Fruit fly (Drosophila melanogaster) whole organism, prepupa: ENCODE data around the gene CG5080.
A peak's percentile ranks its signal among the peaks of the same experiment; 100 is the strongest.

Experiments
- CG10669 ChIP-seq: fragments of 200-800 bp; sonication (Bioruptor generic); optimal IDR thresholded peaks from 3 replicates; lab custom pipeline; 2018; ENCODE audit warnings: missing biosample characterization, mild to moderate bottlenecking, missing genetic modification characterization, moderate library complexity
- CG11762 ChIP-seq: fragments of 200-800 bp; sonication (Bioruptor generic); optimal IDR thresholded peaks from 3 replicates; lab custom pipeline; 2016; ENCODE audit warnings: missing biosample characterization, missing genetic modification characterization; ENCODE audit not compliant: insufficient read depth
- CG31627 ChIP-seq: fragments of 200-800 bp; sonication (Bioruptor generic); optimal IDR thresholded peaks from 3 replicates; lab custom pipeline; 2016; ENCODE audit warnings: missing biosample characterization, missing genetic modification characterization
- CG32006 ChIP-seq: fragments of 200-800 bp; sonication (Bioruptor generic); optimal IDR thresholded peaks from 3 replicates; lab custom pipeline; 2017; ENCODE audit warnings: missing biosample characterization, mild to moderate bottlenecking, missing genetic modification characterization
- CG3919 ChIP-seq: fragments of 200-800 bp; sonication (Bioruptor generic); optimal IDR thresholded peaks from 3 replicates; lab custom pipeline; 2016; ENCODE audit warnings: missing biosample characterization, missing genetic modification characterization
- CG4318 ChIP-seq: fragments of 200-800 bp; sonication (Bioruptor generic); optimal IDR thresholded peaks from 3 replicates; lab custom pipeline; 2017; ENCODE audit warnings: missing biosample characterization, mild to moderate bottlenecking, missing genetic modification characterization
- CG6163 ChIP-seq: fragments of 200-800 bp; sonication (Bioruptor generic); IDR thresholded peaks from 3 replicates; pipeline ENCODE4 v1.3.6; 2022; ENCODE audit warnings: missing biosample characterization, missing genetic modification characterization
- CG6792 ChIP-seq: fragments of 200-800 bp; sonication (Bioruptor generic); optimal IDR thresholded peaks from 3 replicates; lab custom pipeline; 2016; ENCODE audit warnings: missing biosample characterization, missing genetic modification characterization
- CG6854 ChIP-seq: fragments of 200-800 bp; sonication (Bioruptor generic); optimal IDR thresholded peaks from 2 replicates; lab custom pipeline; 2017; ENCODE audit warnings: missing biosample characterization, mild to moderate bottlenecking, missing genetic modification characterization
- CG7368 ChIP-seq: fragments of 200-800 bp; sonication (Bioruptor generic); optimal IDR thresholded peaks from 3 replicates; lab custom pipeline; 2016; ENCODE audit warnings: missing biosample characterization, missing genetic modification characterization
- CG8119 ChIP-seq: fragments of 200-800 bp; sonication (Bioruptor generic); IDR thresholded peaks from 3 replicates; pipeline ENCODE4 v1.3.6; 2022; ENCODE audit warnings: missing biosample characterization, missing genetic modification characterization
- Eip93F ChIP-seq: fragments of 200-800 bp; sonication (Bioruptor generic); optimal IDR thresholded peaks from 2 replicates; lab custom pipeline; 2016; ENCODE audit warnings: missing biosample characterization, mild to moderate bottlenecking, missing genetic modification characterization
- Lpt ChIP-seq: fragments of 200-800 bp; sonication (Bioruptor generic); optimal IDR thresholded peaks from 3 replicates; lab custom pipeline; 2016; ENCODE audit warnings: missing biosample characterization, missing genetic modification characterization
- Sox15 ChIP-seq: fragments of 200-800 bp; sonication (Bioruptor generic); optimal IDR thresholded peaks from 3 replicates; lab custom pipeline; 2016; ENCODE audit warnings: missing biosample characterization, missing genetic modification characterization
- dac ChIP-seq: fragments of 200-800 bp; sonication (Bioruptor generic); optimal IDR thresholded peaks from 2 replicates; lab custom pipeline; 2017; ENCODE audit warnings: missing biosample characterization, mild to moderate bottlenecking, missing genetic modification characterization
- fd85E ChIP-seq: fragments of 200-800 bp; sonication (Bioruptor generic); optimal IDR thresholded peaks from 3 replicates; lab custom pipeline; 2016; ENCODE audit warnings: missing biosample characterization, missing genetic modification characterization
- fkh ChIP-seq: fragments of 200-800 bp; sonication (Bioruptor generic); optimal IDR thresholded peaks from 3 replicates; lab custom pipeline; 2017; ENCODE audit warnings: missing biosample characterization, mild to moderate bottlenecking, missing genetic modification characterization, moderate library complexity
- pdm3 ChIP-seq: fragments of 200-800 bp; sonication (Bioruptor generic); optimal IDR thresholded peaks from 3 replicates; lab custom pipeline; 2016; ENCODE audit warnings: missing biosample characterization, missing genetic modification characterization
- topi ChIP-seq: fragments of 200-800 bp; sonication (Bioruptor generic); optimal IDR thresholded peaks from 3 replicates; lab custom pipeline; 2016; ENCODE audit warnings: missing biosample characterization, missing genetic modification characterization

The CG5080 gene

DNA sequence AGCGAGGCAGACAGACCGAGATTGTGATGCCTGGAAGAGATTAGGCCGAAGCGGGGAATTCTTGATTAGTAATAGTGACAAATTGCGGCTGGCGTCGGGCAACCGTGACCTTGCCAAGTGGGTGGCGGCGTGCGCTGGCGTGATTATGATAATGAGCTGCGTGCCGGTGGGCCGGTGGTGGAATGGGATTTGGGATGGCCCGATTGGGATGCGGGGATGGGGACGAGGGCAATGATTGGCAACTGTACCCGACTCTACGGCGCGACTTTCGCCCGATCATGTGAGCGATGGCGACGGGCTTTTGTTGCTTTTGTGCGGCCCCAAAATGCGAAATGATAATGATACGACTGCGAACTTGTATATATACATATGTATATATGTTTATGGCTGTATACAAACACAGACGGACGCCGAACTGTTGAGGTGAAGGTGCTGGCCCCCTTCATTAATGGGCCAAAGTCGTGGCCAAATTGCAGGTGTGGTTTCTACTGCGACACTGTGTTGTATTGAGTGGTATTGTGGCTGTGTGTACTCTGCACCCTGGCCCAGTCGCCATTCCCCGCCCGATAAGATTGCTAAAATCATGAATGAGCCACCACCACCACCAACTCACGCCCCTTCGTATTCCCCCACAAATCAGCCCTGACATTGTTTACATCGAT, 46.9 kb downstream of the CG5080 start (continued):
- no peak for TF ChIP-seq CG6163 (GFP tag; lab: Robert Waterston, UW)
- TF ChIP-seq CG6792 = no peak
- no peak for TF ChIP-seq dac
- TF ChIP-seq Lpt = no peak
- TF ChIP-seq fkh (GFP tag; lab: Kevin White, UChicago) = peak; percentile 20
- TF ChIP-seq CG3919 (GFP tag; lab: Kevin White, UChicago) = peak; percentile 5
- TF ChIP-seq CG4318 = no peak
- no peak for TF ChIP-seq CG10669 (GFP tag; lab: Kevin White, UChicago)

DNA sequence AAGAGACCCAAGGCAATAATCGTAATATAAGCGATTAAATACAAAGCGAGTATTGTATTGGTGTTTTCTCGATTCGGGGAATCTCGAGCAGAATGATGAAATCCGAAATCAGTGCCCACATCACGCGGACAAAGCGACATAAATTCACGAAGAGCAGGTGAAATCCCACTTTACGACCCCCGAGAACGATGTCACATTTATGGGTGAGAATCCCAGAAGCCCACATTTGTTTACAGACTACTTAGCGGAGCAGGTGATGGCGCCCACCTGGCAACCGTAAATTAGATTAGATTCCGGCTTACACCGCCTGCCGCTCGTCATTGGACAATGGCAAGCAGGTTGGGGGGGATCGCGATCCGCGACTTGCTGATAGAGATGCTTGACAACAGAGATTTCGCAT, 49.5 kb downstream of the CG5080 start:
- TF ChIP-seq fkh (GFP tag; lab: Kevin White, UChicago) = peak; percentile 41
- TF ChIP-seq pdm3 (GFP tag; lab: Kevin White, UChicago) = no peak

DNA sequence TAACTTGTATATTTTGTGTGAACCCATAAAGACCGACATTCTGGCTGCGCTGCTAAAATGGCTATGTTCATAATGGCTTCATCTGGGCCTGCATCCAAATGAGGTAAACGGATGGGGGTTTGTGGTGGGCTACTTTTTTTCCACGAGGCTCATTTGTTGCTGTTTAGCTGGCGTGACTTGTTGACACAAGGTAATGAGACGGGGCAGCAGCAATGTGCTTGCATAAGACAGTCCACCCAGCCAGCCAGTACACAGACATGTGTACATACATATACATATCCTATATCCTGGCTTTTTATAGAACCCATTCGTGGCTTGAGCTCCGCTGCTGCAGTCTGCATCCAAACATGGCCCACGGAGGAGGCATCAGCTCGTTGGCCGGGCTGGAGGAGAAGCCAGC, 51.0 kb downstream of the CG5080 start, which contains the start of gene CG14340:
Gene CG14340, plus strand, starts transcription at position 301 of the 400 bp plus-strand sequence.
- TF ChIP-seq Eip93F (GFP tag; lab: Kevin White, UChicago) (no peak), CG7368 (no peak), CG31627 (no peak), topi (GFP tag; lab: Kevin White, UChicago) (no peak), fd85E (GFP tag; lab: Kevin White, UChicago) (no peak), CG8119 (GFP tag; lab: Robert Waterston, UW) (no peak), CG6854 (GFP tag; lab: Kevin White, UChicago) (no peak), CG6163 (GFP tag; lab: Robert Waterston, UW) (no peak), CG32006 (GFP tag; lab: Kevin White, UChicago) (no peak), CG11762 (no peak), Sox15 (no peak)
